Worm (Caenorhabditis elegans): Measurements from ENCODE around the gene sssh-1.

- TF ChIP-seq pha-4 (tag; optimal IDR thresholded peaks at IDR 0.05) (no peak), hlh-30 (tag; optimal IDR thresholded peaks at IDR 0.05; ENCODE audit: insufficient read depth) (no peak), pqm-1 (tag; optimal IDR thresholded peaks at IDR 0.05) (no peak), lin-11 (tag; optimal IDR thresholded peaks at IDR 0.05) (no peak)
Measured at ce11 chrX:14894845-14895244, 19.1 kb downstream of the sssh-1 start, which contains the start of gene nac-1.

All from whole organism, late embryonic.